Fruit fly (Drosophila melanogaster) whole organism, prepupa: ENCODE results near the gene trbd.

ENCODE experiments used
- CG10631 ChIP-seq: fragments of 200-800 bp; sonication (Bioruptor generic); optimal IDR thresholded peaks from 2 replicates; lab custom pipeline; 2016; ENCODE audit warnings: missing biosample characterization, missing genetic modification characterization
- CG11294 ChIP-seq: fragments of 200-800 bp; sonication (Bioruptor generic); IDR thresholded peaks from 2 replicates; pipeline ENCODE4 v1.3.6; 2022; ENCODE audit warnings: missing biosample characterization, missing genetic modification characterization
- CG11762 ChIP-seq: fragments of 200-800 bp; sonication (Bioruptor generic); optimal IDR thresholded peaks from 3 replicates; lab custom pipeline; 2016; ENCODE audit warnings: missing biosample characterization, missing genetic modification characterization; ENCODE audit not compliant: insufficient read depth
- CG15336 ChIP-seq: fragments of 200-800 bp; sonication (Bioruptor generic); IDR thresholded peaks from 2 replicates; pipeline ENCODE4 v1.3.6; 2022; ENCODE audit warnings: missing biosample characterization, missing genetic modification characterization
- CG3032 ChIP-seq: fragments of 200-800 bp; optimal IDR thresholded peaks from 2 replicates; lab custom pipeline; 2019; ENCODE audit warnings: missing biosample characterization, mild to moderate bottlenecking, missing genetic modification characterization, moderate library complexity
- CG31627 ChIP-seq: fragments of 200-800 bp; sonication (Bioruptor generic); optimal IDR thresholded peaks from 3 replicates; lab custom pipeline; 2016; ENCODE audit warnings: missing biosample characterization, missing genetic modification characterization
- CG32006 ChIP-seq: fragments of 200-800 bp; sonication (Bioruptor generic); optimal IDR thresholded peaks from 3 replicates; lab custom pipeline; 2017; ENCODE audit warnings: missing biosample characterization, mild to moderate bottlenecking, missing genetic modification characterization
- CG3919 ChIP-seq: fragments of 200-800 bp; sonication (Bioruptor generic); optimal IDR thresholded peaks from 3 replicates; lab custom pipeline; 2016; ENCODE audit warnings: missing biosample characterization, missing genetic modification characterization
- CG4318 ChIP-seq: fragments of 200-800 bp; sonication (Bioruptor generic); optimal IDR thresholded peaks from 3 replicates; lab custom pipeline; 2017; ENCODE audit warnings: missing biosample characterization, mild to moderate bottlenecking, missing genetic modification characterization
- CG6854 ChIP-seq: fragments of 200-800 bp; sonication (Bioruptor generic); optimal IDR thresholded peaks from 2 replicates; lab custom pipeline; 2017; ENCODE audit warnings: missing biosample characterization, mild to moderate bottlenecking, missing genetic modification characterization
- CG7368 ChIP-seq: fragments of 200-800 bp; sonication (Bioruptor generic); optimal IDR thresholded peaks from 3 replicates; lab custom pipeline; 2016; ENCODE audit warnings: missing biosample characterization, missing genetic modification characterization
- CG9139 ChIP-seq: fragments of 200-800 bp; sonication (Bioruptor generic); optimal IDR thresholded peaks from 3 replicates; lab custom pipeline; 2017; ENCODE audit warnings: missing biosample characterization, mild to moderate bottlenecking, missing genetic modification characterization
- Eip75B ChIP-seq: fragments of 200-800 bp; sonication (Bioruptor generic); optimal IDR thresholded peaks from 3 replicates; lab custom pipeline; 2016; ENCODE audit warnings: missing biosample characterization, missing genetic modification characterization
- Eip78C ChIP-seq: fragments of 200-800 bp; sonication (Bioruptor generic); peaks from one replicate; lab custom pipeline; 2016; ENCODE audit warnings: missing biosample characterization, missing genetic modification characterization
- Hr38 ChIP-seq: sonication (Bioruptor generic); optimal IDR thresholded peaks from 2 replicates; lab custom pipeline; 2016; ENCODE audit warnings: missing biosample characterization, missing genetic modification characterization
- Met ChIP-seq: fragments of 200-800 bp; sonication (Bioruptor generic); optimal IDR thresholded peaks from 3 replicates; lab custom pipeline; 2016; ENCODE audit warnings: missing biosample characterization, missing genetic modification characterization
- Smox ChIP-seq: fragments of 200-800 bp; sonication (Bioruptor generic); optimal IDR thresholded peaks from 3 replicates; lab custom pipeline; 2016; ENCODE audit warnings: missing biosample characterization, missing genetic modification characterization
- Sox14 ChIP-seq: fragments of 200-800 bp; sonication (Bioruptor generic); optimal IDR thresholded peaks from 3 replicates; lab custom pipeline; 2016; ENCODE audit warnings: missing biosample characterization, missing genetic modification characterization
- Sox15 ChIP-seq: fragments of 200-800 bp; sonication (Bioruptor generic); optimal IDR thresholded peaks from 3 replicates; lab custom pipeline; 2016; ENCODE audit warnings: missing biosample characterization, missing genetic modification characterization
- achi ChIP-seq: fragments of 200-800 bp; sonication (Bioruptor generic); optimal IDR thresholded peaks from 3 replicates; lab custom pipeline; 2016; ENCODE audit warnings: missing biosample characterization, missing genetic modification characterization
- acj6 ChIP-seq: fragments of 200-800 bp; sonication (Bioruptor generic); optimal IDR thresholded peaks from 3 replicates; lab custom pipeline; 2016; ENCODE audit warnings: missing biosample characterization, missing genetic modification characterization
- cyc ChIP-seq: fragments of 200-800 bp; sonication (Bioruptor generic); optimal IDR thresholded peaks from 3 replicates; lab custom pipeline; 2016; ENCODE audit warnings: missing biosample characterization, missing genetic modification characterization
- esn ChIP-seq: fragments of 200-800 bp; sonication (Bioruptor generic); optimal IDR thresholded peaks from 2 replicates; lab custom pipeline; 2016; ENCODE audit warnings: missing biosample characterization, mild to moderate bottlenecking, missing genetic modification characterization, moderate library complexity
- fd85E ChIP-seq: fragments of 200-800 bp; sonication (Bioruptor generic); optimal IDR thresholded peaks from 3 replicates; lab custom pipeline; 2016; ENCODE audit warnings: missing biosample characterization, missing genetic modification characterization
- fkh ChIP-seq: fragments of 200-800 bp; sonication (Bioruptor generic); optimal IDR thresholded peaks from 3 replicates; lab custom pipeline; 2017; ENCODE audit warnings: missing biosample characterization, mild to moderate bottlenecking, missing genetic modification characterization, moderate library complexity
- lz ChIP-seq: fragments of 200-800 bp; sonication (Bioruptor generic); optimal IDR thresholded peaks from 3 replicates; lab custom pipeline; 2016; ENCODE audit warnings: missing biosample characterization, missing genetic modification characterization
- net ChIP-seq: fragments of 200-800 bp; sonication (Bioruptor generic); optimal IDR thresholded peaks from 3 replicates; lab custom pipeline; 2016; ENCODE audit warnings: missing biosample characterization, missing genetic modification characterization
- pdm3 ChIP-seq: fragments of 200-800 bp; sonication (Bioruptor generic); optimal IDR thresholded peaks from 3 replicates; lab custom pipeline; 2016; ENCODE audit warnings: missing biosample characterization, missing genetic modification characterization
- salr ChIP-seq, 2 experiments: fragments of 200-800 bp; sonication (Bioruptor generic); optimal IDR thresholded peaks; 3 replicates each; lab custom pipeline; 2016 to 2018; ENCODE audit warnings: missing biosample characterization in 2 of 2, missing genetic modification characterization in 2 of 2, mild to moderate bottlenecking in 1 of 2
- spab ChIP-seq: fragments of 200-800 bp; sonication (Bioruptor generic); optimal IDR thresholded peaks from 2 replicates; lab custom pipeline; 2017; ENCODE audit warnings: missing biosample characterization, mild to moderate bottlenecking, missing genetic modification characterization, missing genetic modification reagents
- ss ChIP-seq, 2 experiments: fragments of 200-800 bp; sonication (Bioruptor generic); optimal IDR thresholded peaks; 2 replicates in 1 of 2; 3 replicates in 1 of 2; lab custom pipeline; 2017 to 2018; ENCODE audit warnings: mild to moderate bottlenecking in 2 of 2, missing biosample characterization in 2 of 2, missing genetic modification characterization in 2 of 2, moderate library complexity in 1 of 2
- svp ChIP-seq: fragments of 200-800 bp; sonication (Bioruptor generic); peaks from one replicate; lab custom pipeline; 2016; ENCODE audit warnings: missing biosample characterization, missing genetic modification characterization

Gene trbd

DNA sequence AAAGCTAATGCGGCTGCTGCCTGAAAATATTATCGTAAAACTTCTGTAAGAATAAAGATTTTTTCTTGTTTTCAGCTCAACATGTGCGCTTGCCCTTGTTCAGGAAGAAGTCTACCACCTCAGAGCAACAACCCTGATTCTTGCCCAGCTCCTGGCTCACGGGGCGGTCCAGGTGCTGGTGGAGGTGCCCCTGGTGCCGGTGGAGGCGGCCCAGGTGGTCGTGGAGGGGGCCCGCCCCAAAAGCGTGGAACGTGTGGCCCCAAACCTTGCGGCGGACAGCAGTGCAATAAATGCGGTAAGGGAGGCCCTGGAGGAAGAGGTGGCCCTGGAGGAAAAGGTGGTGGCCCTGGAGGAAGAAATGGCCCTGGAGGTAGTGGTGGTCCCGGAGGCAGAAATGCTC is 33.2 kb upstream of the trbd start:
- TF ChIP-seq CG3919 (no peak), salr (GFP tag; optimal IDR thresholded peaks at IDR 0.05; lab: Kevin White, UChicago) (no peak), Hr38 (GFP tag; lab: Kevin White, UChicago) (no peak), CG11294 (GFP tag; lab: Robert Waterston, UW) (no peak), achi (GFP tag; lab: Kevin White, UChicago) (no peak), spab (GFP tag; lab: Kevin White, UChicago) (no peak), CG10631 (GFP tag; lab: Kevin White, UChicago) (no peak), acj6 (no peak), CG9139 (GFP tag; lab: Kevin White, UChicago) (no peak), CG7368 (GFP tag; lab: Kevin White, UChicago) (no peak), esn (GFP tag; lab: Kevin White, UChicago) (no peak), fd85E (GFP tag; lab: Kevin White, UChicago) (no peak), pdm3 (no peak), CG31627 (GFP tag; lab: Kevin White, UChicago) (no peak)

DNA sequence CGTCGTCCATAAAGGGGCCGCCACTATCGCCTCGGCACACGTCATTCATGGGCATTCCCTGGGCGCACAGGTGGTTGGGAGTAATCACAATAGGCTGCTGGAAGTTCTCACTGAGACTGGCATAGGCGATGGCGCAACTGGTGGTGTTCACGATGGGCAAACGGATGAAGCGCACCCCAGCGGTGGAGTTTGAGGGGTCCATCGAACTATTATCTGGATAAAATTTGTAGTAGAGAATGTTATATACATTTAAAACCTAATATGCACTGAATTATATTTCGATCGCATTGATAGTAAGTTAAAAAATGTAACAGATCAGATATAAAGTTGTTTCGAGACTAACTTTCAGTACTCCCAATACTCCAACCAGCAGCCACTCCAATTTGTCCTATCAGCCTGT is 32.4 kb upstream of the trbd start, which contains the start of gene CG31415:
TSS of gene CG31415 (plus strand) at position 301 of the 400 bp plus-strand sequence.
- no peak for TF ChIP-seq CG3032 (tag; lab: Kevin White, UChicago)
- no peak for TF ChIP-seq fkh (GFP tag; lab: Kevin White, UChicago)
- TF ChIP-seq Hr38 (GFP tag; lab: Kevin White, UChicago), result no peak
- TF ChIP-seq Eip75B (GFP tag; lab: Kevin White, UChicago), result no peak
- no peak for TF ChIP-seq CG7368 (GFP tag; lab: Kevin White, UChicago)
- no peak for TF ChIP-seq net (GFP tag; lab: Kevin White, UChicago)
- no peak for TF ChIP-seq lz
- no peak for TF ChIP-seq CG6854
- no peak for TF ChIP-seq achi (GFP tag; lab: Kevin White, UChicago)
- no peak for TF ChIP-seq Sox14
- no peak for TF ChIP-seq ss (GFP tag; optimal IDR thresholded peaks at IDR 0.05; lab: Kevin White, UChicago)
- TF ChIP-seq, all 60 proteins: peak for 0

DNA sequence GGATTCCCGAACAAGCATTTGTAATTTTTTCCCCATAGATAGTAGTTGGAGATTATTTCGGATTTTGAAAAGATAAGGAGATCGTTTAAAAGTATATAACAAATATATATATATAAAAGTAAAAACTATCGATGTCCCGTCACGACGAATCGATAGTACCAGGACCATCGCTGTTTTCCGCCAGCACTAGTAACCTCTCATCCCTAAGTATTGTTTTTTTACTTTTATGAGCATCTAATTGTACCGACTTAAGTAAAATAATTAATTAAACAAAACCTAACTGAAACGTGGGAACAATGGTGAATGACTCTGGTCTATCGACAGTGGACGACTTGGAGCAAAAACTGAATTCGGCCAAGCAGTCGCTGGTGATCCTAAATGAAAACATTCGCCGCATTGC is 29.9 kb upstream of the trbd start, which contains the start of gene Pnn:
TSS of gene Pnn (plus strand) at position 187 of the 400 bp plus-strand sequence.
- TF ChIP-seq cyc (GFP tag; lab: Kevin White, UChicago) (no peak), Eip78C (GFP tag; lab: Kevin White, UChicago) (peak; percentile 43)

DNA sequence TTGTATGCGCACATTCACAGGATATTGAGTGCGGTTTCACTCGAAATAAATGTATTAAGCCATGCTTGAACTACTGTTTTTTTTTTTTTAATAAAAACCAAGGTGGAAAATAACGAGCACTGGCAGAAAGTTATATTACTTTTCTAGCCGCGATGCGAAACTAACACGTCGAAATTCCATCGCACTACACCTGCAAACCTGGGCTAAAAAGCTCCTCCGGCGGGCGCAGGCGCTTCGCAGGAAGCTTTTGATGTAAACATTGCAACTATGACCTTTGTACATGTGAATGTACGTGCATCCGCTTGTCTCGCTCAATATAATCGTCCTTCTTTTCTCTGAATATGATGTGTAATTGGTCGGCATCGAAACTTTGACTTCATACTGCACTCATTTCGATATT is 29.0 kb upstream of the trbd start, which contains the start of gene side-VII:
TSS of gene side-VII (minus strand) at position 187 of the 400 bp plus-strand sequence.
- TF ChIP-seq svp (GFP tag; lab: Kevin White, UChicago), result no peak
- no peak for TF ChIP-seq pdm3
- TF ChIP-seq Met, result no peak
- TF ChIP-seq Smox (GFP tag; lab: Kevin White, UChicago), result no peak
- TF ChIP-seq CG11762 (GFP tag; lab: Kevin White, UChicago), result no peak
- no peak for TF ChIP-seq Sox14

DNA sequence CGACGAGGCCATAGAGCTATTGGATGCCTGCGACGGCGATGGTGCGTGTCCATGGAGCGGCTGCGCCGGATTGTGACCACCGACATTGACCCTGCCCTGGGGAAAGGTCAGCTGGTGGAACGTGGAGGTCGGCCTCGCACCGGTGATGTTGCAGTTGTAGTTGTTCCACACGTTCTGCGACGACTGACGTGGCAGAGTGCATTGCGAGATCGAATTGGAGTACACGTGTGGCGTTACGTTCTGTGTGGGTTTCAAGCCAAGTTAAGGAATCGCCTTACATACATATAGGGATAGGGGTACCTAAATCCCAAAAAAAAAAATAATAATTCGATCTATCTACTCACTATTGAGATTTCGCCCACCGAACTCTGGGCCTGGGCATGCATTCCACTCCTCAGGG is 24.3 kb upstream of the trbd start:
- TF ChIP-seq svp (GFP tag; lab: Kevin White, UChicago), result peak; percentile 54
- TF ChIP-seq Sox14, result no peak

DNA sequence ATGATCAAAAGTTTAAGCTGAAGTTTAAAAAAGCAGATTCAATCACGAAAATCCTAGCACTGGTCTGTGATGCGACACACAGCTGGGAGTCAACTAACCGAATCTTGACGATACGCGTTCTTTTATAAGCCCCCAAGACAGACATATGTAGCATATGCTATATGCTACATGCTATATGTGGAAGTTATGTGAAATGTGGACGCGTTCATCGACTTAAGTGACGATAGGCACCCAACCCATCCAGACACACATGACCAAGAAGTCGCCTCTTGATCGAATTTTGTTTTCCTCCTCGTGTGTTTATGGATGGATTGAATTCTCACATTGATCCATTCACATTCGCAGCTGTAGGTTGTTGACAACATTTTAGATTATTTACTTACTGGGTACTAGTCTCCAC is 22.3 kb upstream of the trbd start, which contains the start of gene alphaTub85E:
TSS of gene alphaTub85E (minus strand) at position 101 of the 400 bp plus-strand sequence.
- TF ChIP-seq achi (GFP tag; lab: Kevin White, UChicago), result no peak
- TF ChIP-seq CG11762 (GFP tag; lab: Kevin White, UChicago), result no peak
- no peak for TF ChIP-seq fkh (GFP tag; lab: Kevin White, UChicago)
- no peak for TF ChIP-seq cyc (GFP tag; lab: Kevin White, UChicago)
- TF ChIP-seq lz, result no peak
- TF ChIP-seq Smox (GFP tag; lab: Kevin White, UChicago), result no peak
- no peak for TF ChIP-seq CG7368 (GFP tag; lab: Kevin White, UChicago)
- TF ChIP-seq Sox15 (GFP tag; lab: Kevin White, UChicago), result no peak
- TF ChIP-seq CG32006, result no peak
- no peak for TF ChIP-seq CG4318 (GFP tag; lab: Kevin White, UChicago)
- TF ChIP-seq CG15336 (GFP tag; lab: Robert Waterston, UW), result no peak
- TF ChIP-seq Eip75B (GFP tag; lab: Kevin White, UChicago), result no peak
